Fruit fly (Drosophila melanogaster) whole organism, pupa: ENCODE measurements around the gene CG6126.

ENCODE experiments used
- CG10348 ChIP-seq: fragments of 200-800 bp; sonication (Bioruptor generic); IDR thresholded peaks from 2 replicates; pipeline ENCODE4 v1.3.6; 2022; ENCODE audit warnings: missing biosample characterization, missing genetic modification characterization
- CG12605 ChIP-seq: fragments of 200-800 bp; sonication (Bioruptor generic); IDR thresholded peaks from 2 replicates; pipeline ENCODE4 v1.3.6; 2022; ENCODE audit warnings: missing biosample characterization, missing genetic modification characterization
- CG13204 ChIP-seq: fragments of 200-800 bp; sonication (Bioruptor generic); optimal IDR thresholded peaks from 2 replicates; lab custom pipeline; 2018; ENCODE audit warnings: missing biosample characterization, mild to moderate bottlenecking, missing genetic modification characterization, moderate library complexity
- CG34367 ChIP-seq: fragments of 200-800 bp; sonication (Bioruptor generic); optimal IDR thresholded peaks from 2 replicates; lab custom pipeline; 2018; ENCODE audit warnings: missing biosample characterization, mild to moderate bottlenecking, missing genetic modification characterization
- CG8301 ChIP-seq: fragments of 200-800 bp; sonication (Bioruptor generic); optimal IDR thresholded peaks from 2 replicates; lab custom pipeline; 2018; ENCODE audit warnings: missing biosample characterization, mild to moderate bottlenecking, missing genetic modification characterization
- EcR ChIP-seq: fragments of 200-800 bp; sonication (Bioruptor generic); optimal IDR thresholded peaks from 3 replicates; lab custom pipeline; 2019; ENCODE audit warnings: missing biosample characterization, missing genetic modification characterization, mild to moderate bottlenecking, moderate library complexity, missing genetic modification reagents
- Pif1A ChIP-seq: fragments of 200-800 bp; sonication (Bioruptor generic); optimal IDR thresholded peaks from 3 replicates; lab custom pipeline; 2016; ENCODE audit warnings: missing biosample characterization, missing genetic modification characterization
- Snoo ChIP-seq: fragments of 200-800 bp; sonication (Bioruptor generic); optimal IDR thresholded peaks from 3 replicates; lab custom pipeline; 2017; ENCODE audit warnings: missing biosample characterization, mild to moderate bottlenecking, missing genetic modification characterization, inconsistent platforms
- gl ChIP-seq: fragments of 200-800 bp; sonication (Bioruptor generic); optimal IDR thresholded peaks from 2 replicates; lab custom pipeline; 2018; ENCODE audit warnings: missing biosample characterization, mild to moderate bottlenecking, missing genetic modification characterization

DNA sequence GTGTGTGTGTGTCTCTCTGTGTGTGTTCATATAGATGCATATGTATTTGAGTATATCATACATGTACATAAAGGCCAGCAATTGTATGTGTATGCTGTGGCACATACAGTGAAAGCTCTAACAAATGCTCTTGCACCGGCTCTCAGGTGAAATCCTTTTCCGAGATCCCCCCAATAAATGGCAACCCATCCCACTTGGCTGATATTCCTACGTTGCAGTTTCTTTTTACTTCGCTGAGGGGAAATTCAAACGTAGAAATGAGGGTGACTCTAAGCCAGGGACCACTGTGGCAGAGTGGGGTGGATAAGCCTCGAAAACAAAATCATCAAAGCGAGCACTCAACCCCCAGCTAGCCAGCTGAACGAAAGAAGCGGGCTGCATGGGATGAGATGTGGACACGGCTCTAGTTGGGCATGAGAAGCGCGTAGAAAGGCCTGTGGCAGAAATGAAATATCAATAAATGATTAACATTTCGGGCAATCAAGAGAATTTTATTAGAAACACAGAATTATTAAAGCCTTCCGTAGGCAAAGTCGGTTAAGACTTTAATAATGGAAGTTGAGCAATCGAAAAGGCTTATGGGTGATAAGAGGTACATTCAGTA lies 19.5 kb upstream of the CG6126 start:
- peak; percentile 92 for TF ChIP-seq gl (tag; lab: Kevin White, UChicago)
- TF ChIP-seq CG8301 = peak; percentile 98
- peak; percentile 87 for TF ChIP-seq Snoo (tag; lab: Kevin White, UChicago)
- TF ChIP-seq CG12605 (GFP tag; lab: Robert Waterston, UW) = peak; percentile 99
- peak; percentile 99 for TF ChIP-seq Pif1A (GFP tag; lab: Kevin White, UChicago)
- peak; percentile 84 for TF ChIP-seq EcR (GFP tag; lab: Kevin White, UChicago)
- peak; percentile 84 for TF ChIP-seq CG13204 (GFP tag; lab: Kevin White, UChicago)
- peak; percentile 94 for TF ChIP-seq CG34367 (tag; lab: Kevin White, UChicago)
- peak; percentile 98 for TF ChIP-seq CG10348 (GFP tag; lab: Robert Waterston, UW)
